Fruit fly (Drosophila melanogaster) Kc167 (cell line): ENCODE results near the gene COX7AL2.

ENCODE experiments used
- h ChIP-seq: fragments of >200 bp; optimal IDR thresholded peaks from 3 replicates; lab custom pipeline; 2018; ENCODE audit warnings: missing external identifiers
- insv ChIP-seq: fragments of >200 bp; optimal IDR thresholded peaks from 3 replicates; lab custom pipeline; 2018; ENCODE audit warnings: missing external identifiers

DNA sequence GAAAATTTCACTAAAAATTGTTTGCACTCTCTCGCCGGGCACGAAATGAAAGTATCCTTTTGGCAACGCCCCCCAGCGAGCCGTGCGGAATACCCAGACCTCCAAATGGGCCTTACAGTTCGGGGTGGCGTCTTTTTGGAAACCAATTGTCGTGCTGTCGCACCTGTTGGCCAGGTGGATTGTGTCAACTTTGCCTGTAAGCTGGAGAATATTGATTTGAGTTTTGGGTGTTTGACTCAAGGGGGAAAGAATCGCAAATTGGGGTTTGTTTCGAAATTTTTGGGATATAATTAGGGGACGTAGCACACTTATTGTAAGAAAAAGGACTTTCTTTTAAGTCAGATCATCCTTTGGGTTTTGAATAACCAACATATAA lies 395 bp upstream of the COX7AL2 start:
- TF ChIP-seq insv (lab: Kevin White, UChicago) = no peak
- no peak for TF ChIP-seq h (lab: Kevin White, UChicago)
